Worm (Caenorhabditis elegans): ENCODE measurements around the gene trxr-2.

trxr-2 gene

ce11 chrIII:8904044-8904443 is 9.5 kb upstream of the trxr-2 start, which contains the start of gene lin-9:
Gene lin-9 (minus strand): TSS chrIII:8904131.
- TF ChIP-seq nfya-1 (tag; optimal IDR thresholded peaks at IDR 0.05; ENCODE audit: insufficient read depth) (peak; percentile 100), nhr-23 (tag; optimal IDR thresholded peaks at IDR 0.05) (peak; percentile 97), nhr-43 (tag; optimal IDR thresholded peaks at IDR 0.05; ENCODE audit: poor library complexity, severe bottlenecking) (peak; percentile 92), jun-1 (tag; optimal IDR thresholded peaks at IDR 0.05) (peak; percentile 97), nhr-12 (tag; optimal IDR thresholded peaks at IDR 0.05) (no peak), aly-2 (tag; optimal IDR thresholded peaks at IDR 0.05) (peak; percentile 60), tbx-2 (tag; optimal IDR thresholded peaks at IDR 0.05) (peak; percentile 94), fos-1 (tag; optimal IDR thresholded peaks at IDR 0.05) (peak; percentile 30), nhr-67 (tag; optimal IDR thresholded peaks at IDR 0.05) (no peak), zag-1 (tag; optimal IDR thresholded peaks at IDR 0.05) (no peak), pha-4 (tag; optimal IDR thresholded peaks at IDR 0.05) (peak; percentile 98), fkh-2 (tag; optimal IDR thresholded peaks at IDR 0.05) (peak; percentile 91), ztf-4 (tag; optimal IDR thresholded peaks at IDR 0.05) (peak; percentile 48), elt-1 (tag; optimal IDR thresholded peaks at IDR 0.05) (peak; percentile 53), nhr-25 (tag; optimal IDR thresholded peaks at IDR 0.05) (peak; percentile 96), egl-5 (tag; optimal IDR thresholded peaks at IDR 0.05) (peak; percentile 94), nhr-11 (tag; optimal IDR thresholded peaks at IDR 0.05) (peak; percentile 32), skn-1 (tag; optimal IDR thresholded peaks at IDR 0.05) (peak; percentile 72), mml-1 (tag; optimal IDR thresholded peaks at IDR 0.05) (no peak), unc-62 (GFP tag; optimal IDR thresholded peaks at IDR 0.05) (peak; percentile 44), ZK546.5 (tag; optimal IDR thresholded peaks at IDR 0.05) (peak; percentile 43), unc-39 (tag; optimal IDR thresholded peaks at IDR 0.05) (no peak), daf-12 (tag; optimal IDR thresholded peaks at IDR 0.05) (no peak), nhr-28 (tag; optimal IDR thresholded peaks at IDR 0.05) (no peak), eor-1 (tag; optimal IDR thresholded peaks at IDR 0.05) (no peak), lsy-12 (tag; optimal IDR thresholded peaks at IDR 0.05) (peak; percentile 98), ceh-82 (tag; optimal IDR thresholded peaks at IDR 0.05) (peak; percentile 71), elt-2 (tag; optimal IDR thresholded peaks at IDR 0.05) (peak; percentile 78), nhr-237 (tag; optimal IDR thresholded peaks at IDR 0.05) (no peak), R02D3.7 (tag; optimal IDR thresholded peaks at IDR 0.05) (peak; percentile 86), ama-1 (optimal IDR thresholded peaks at IDR 0.05) (peak; percentile 83), snpc-4 (tag; optimal IDR thresholded peaks at IDR 0.05) (peak; percentile 85), hmg-11 (tag; optimal IDR thresholded peaks at IDR 0.05) (peak; percentile 96), egl-27 (tag; optimal IDR thresholded peaks at IDR 0.05) (no peak), fkh-10 (GFP tag; optimal IDR thresholded peaks at IDR 0.05) (peak; percentile 85), lin-39 (tag; optimal IDR thresholded peaks at IDR 0.05) (peak; percentile 98), nhr-76 (tag; optimal IDR thresholded peaks at IDR 0.05) (no peak), ceh-16 (tag; optimal IDR thresholded peaks at IDR 0.05) (no peak), sea-2 (GFP tag; optimal IDR thresholded peaks at IDR 0.05) (peak; percentile 68), nhr-77 (tag; optimal IDR thresholded peaks at IDR 0.05) (peak; percentile 32), mdl-1 (tag; optimal IDR thresholded peaks at IDR 0.05) (peak; percentile 59), lin-15B (tag; optimal IDR thresholded peaks at IDR 0.05) (peak; percentile 99), pqm-1 (tag; optimal IDR thresholded peaks at IDR 0.05) (peak; percentile 35), ceh-28 (tag; optimal IDR thresholded peaks at IDR 0.05) (peak; percentile 91), elt-3 (tag; optimal IDR thresholded peaks at IDR 0.05) (no peak)
